Worm (Caenorhabditis elegans) whole organism, young adult: ENCODE data around the gene Y51H4A.1.

ENCODE experiments used
- B0019.2 ChIP-seq: fragments of 200-800 bp; sonication (Bioruptor generic); conservative IDR thresholded peaks from 2 replicates; pipeline ENCODE4 v1.3.6; 2022; ENCODE audit warnings: missing genetic modification reagents, missing genetic modification characterization, missing compliant biosample characterization
- B0336.3 ChIP-seq: fragments of 200-800 bp; sonication (Bioruptor generic); IDR thresholded peaks from 2 replicates; pipeline ENCODE4 v1.3.6; 2022; ENCODE audit warnings: missing genetic modification characterization, missing compliant biosample characterization
- C06A6.2 ChIP-seq: fragments of 200-800 bp; sonication (Bioruptor generic); conservative IDR thresholded peaks from 2 replicates; pipeline ENCODE4 v1.3.6; 2022; ENCODE audit warnings: missing genetic modification characterization, missing compliant biosample characterization
- D2030.7 ChIP-seq: fragments of 200-800 bp; sonication (Bioruptor generic); IDR thresholded peaks from 2 replicates; pipeline ENCODE4 v1.3.6; 2022; ENCODE audit warnings: missing genetic modification reagents, missing genetic modification characterization, missing compliant biosample characterization
- F10E7.11 ChIP-seq: sonication (generic microtip); optimal IDR thresholded peaks from 2 replicates; lab custom pipeline; 2017; ENCODE audit warnings: mild to moderate bottlenecking, missing genetic modification characterization, moderate library complexity, missing compliant biosample characterization
- F37B4.10 ChIP-seq: fragments of 200-800 bp; sonication (Bioruptor generic); IDR thresholded peaks from 2 replicates; pipeline ENCODE4 v1.3.6; 2022; ENCODE audit warnings: missing genetic modification characterization, missing compliant biosample characterization
- F52B5.7 ChIP-seq: sonication (generic microtip); optimal IDR thresholded peaks from 2 replicates; lab custom pipeline; 2016; ENCODE audit warnings: mild to moderate bottlenecking, missing genetic modification characterization, missing compliant biosample characterization
- T07F8.4 ChIP-seq: sonication (generic microtip); optimal IDR thresholded peaks from 2 replicates; lab custom pipeline; 2016; ENCODE audit warnings: mild to moderate bottlenecking, missing genetic modification characterization, moderate library complexity, missing compliant biosample characterization
- T26A5.8 ChIP-seq: sonication (generic microtip); optimal IDR thresholded peaks from 2 replicates; lab custom pipeline; 2016; ENCODE audit warnings: missing genetic modification characterization, missing compliant biosample characterization
- Y53G8AR.9 ChIP-seq: fragments of 200-800 bp; sonication (Bioruptor generic); conservative IDR thresholded peaks from 2 replicates; pipeline ENCODE4 v1.3.6; 2022; ENCODE audit warnings: missing genetic modification reagents, missing genetic modification characterization, missing compliant biosample characterization
- Y79H2A.3 ChIP-seq: fragments of 200-800 bp; sonication (Bioruptor generic); conservative IDR thresholded peaks from 2 replicates; pipeline ENCODE4 v1.3.6; 2022; ENCODE audit warnings: missing genetic modification reagents, missing genetic modification characterization, missing compliant biosample characterization
- attf-3 ChIP-seq: fragments of 200-800 bp; sonication (Bioruptor generic); conservative IDR thresholded peaks from 2 replicates; pipeline ENCODE4 v1.3.6; 2022; ENCODE audit warnings: missing genetic modification reagents, missing genetic modification characterization, missing compliant biosample characterization
- attf-6 ChIP-seq: fragments of 200-800 bp; sonication (Bioruptor generic); IDR thresholded peaks from 2 replicates; pipeline ENCODE4 v1.3.6; 2022; ENCODE audit warnings: missing genetic modification reagents, missing genetic modification characterization, missing compliant biosample characterization
- bed-1 ChIP-seq: fragments of 200-800 bp; sonication (Bioruptor generic); IDR thresholded peaks from 2 replicates; pipeline ENCODE4 v1.3.6; 2022; ENCODE audit warnings: missing genetic modification reagents, missing genetic modification characterization, missing compliant biosample characterization
- bed-2 ChIP-seq: fragments of 200-800 bp; sonication (Bioruptor generic); IDR thresholded peaks from 2 replicates; pipeline ENCODE4 v1.3.6; 2022; ENCODE audit warnings: missing genetic modification reagents, missing genetic modification characterization, missing compliant biosample characterization
- cebp-1 ChIP-seq, 2 experiments: fragments of 200-800 bp in 1 of 2; sonication (Bioruptor generic) in 1 of 2; sonication (generic microtip) in 1 of 2; IDR thresholded peaks in 1 of 2; optimal IDR thresholded peaks in 1 of 2; 2 replicates each; pipeline versions ENCODE4 v1.3.6 to Lab custom; 2017 to 2022; ENCODE audit warnings: missing compliant biosample characterization in 2 of 2, missing genetic modification characterization in 2 of 2, mild to moderate bottlenecking in 1 of 2, missing genetic modification reagents in 1 of 2, moderate library complexity in 1 of 2
- ceh-27 ChIP-seq: fragments of 200-800 bp; sonication (Bioruptor generic); optimal IDR thresholded peaks from 2 replicates; lab custom pipeline; 2018; ENCODE audit warnings: mild to moderate bottlenecking, missing genetic modification characterization, moderate library complexity, missing compliant biosample characterization
- ceh-58 ChIP-seq: fragments of 200-800 bp; sonication (Bioruptor generic); IDR thresholded peaks from 2 replicates; pipeline ENCODE4 v1.3.6; 2022; ENCODE audit warnings: missing genetic modification characterization, missing compliant biosample characterization
- dpl-1 ChIP-seq: fragments of 150-350 bp; optimal IDR thresholded peaks from 2 replicates; lab custom pipeline; 2014; ENCODE audit warnings: missing biosample characterization, missing genetic modification reagents, missing genetic modification characterization
- efl-1 ChIP-seq: fragments of 150-350 bp; optimal IDR thresholded peaks from 2 replicates; lab custom pipeline; 2014; ENCODE audit warnings: missing biosample characterization, missing genetic modification reagents, missing genetic modification characterization
- egrh-3 ChIP-seq: fragments of 200-800 bp; sonication (Bioruptor generic); IDR thresholded peaks from 2 replicates; pipeline ENCODE4 v1.3.6; 2022; ENCODE audit warnings: missing genetic modification reagents, missing genetic modification characterization, missing compliant biosample characterization
- fkh-3 ChIP-seq: sonication (generic microtip); optimal IDR thresholded peaks from 2 replicates; lab custom pipeline; 2016; ENCODE audit warnings: mild to moderate bottlenecking, missing genetic modification characterization, missing compliant biosample characterization
- hlh-26 ChIP-seq: fragments of 200-800 bp; sonication (Bioruptor generic); conservative IDR thresholded peaks from 2 replicates; pipeline ENCODE4 v1.3.6; 2022; ENCODE audit warnings: missing genetic modification reagents, missing genetic modification characterization, missing compliant biosample characterization
- hmg-20 ChIP-seq: fragments of 200-800 bp; sonication (Bioruptor generic); IDR thresholded peaks from 2 replicates; pipeline ENCODE4 v1.3.6; 2022; ENCODE audit warnings: missing genetic modification reagents, missing genetic modification characterization, missing compliant biosample characterization
- hsf-1 ChIP-seq: fragments of 200-800 bp; sonication (Bioruptor generic); IDR thresholded peaks from 2 replicates; pipeline ENCODE4 v1.3.6; 2022; ENCODE audit warnings: missing genetic modification reagents, missing genetic modification characterization, missing compliant biosample characterization
- lsl-1 ChIP-seq: fragments of 200-800 bp; sonication (Bioruptor generic); optimal IDR thresholded peaks from 2 replicates; lab custom pipeline; 2018; ENCODE audit warnings: mild to moderate bottlenecking, missing genetic modification characterization, moderate library complexity, missing compliant biosample characterization
- madf-6 ChIP-seq: fragments of 200-800 bp; sonication (Bioruptor generic); IDR thresholded peaks from 2 replicates; pipeline ENCODE4 v1.3.6; 2022; ENCODE audit warnings: missing genetic modification reagents, missing genetic modification characterization, missing compliant biosample characterization
- mes-4 ChIP-seq: sonication (generic microtip); optimal IDR thresholded peaks from 2 replicates; lab custom pipeline; 2016; ENCODE audit warnings: missing genotype, missing genetic modification characterization, missing compliant biosample characterization
- nfya-2 ChIP-seq: fragments of 200-800 bp; sonication (Bioruptor generic); IDR thresholded peaks from 2 replicates; pipeline ENCODE4 v1.3.6; 2022; ENCODE audit warnings: missing genetic modification reagents, missing genetic modification characterization, missing compliant biosample characterization
- nfyb-1 ChIP-seq: fragments of 200-800 bp; sonication (Bioruptor generic); IDR thresholded peaks from 2 replicates; pipeline ENCODE4 v1.3.6; 2022; ENCODE audit warnings: missing genetic modification reagents, missing genetic modification characterization, missing compliant biosample characterization
- nhr-120 ChIP-seq: fragments of 200-800 bp; sonication (Bioruptor generic); IDR thresholded peaks from 2 replicates; pipeline ENCODE4 v1.3.6; 2022; ENCODE audit warnings: missing genetic modification characterization, missing compliant biosample characterization
- nhr-179 ChIP-seq: sonication (generic microtip); optimal IDR thresholded peaks from 2 replicates; lab custom pipeline; 2016; ENCODE audit warnings: mild to moderate bottlenecking, missing genetic modification characterization, missing compliant biosample characterization
- rec-8 ChIP-seq, 2 experiments: sonication (generic microtip); optimal IDR thresholded peaks; 2 replicates each; lab custom pipeline; 2016; ENCODE audit warnings: mild to moderate bottlenecking in 2 of 2, missing genetic modification characterization in 2 of 2, missing genetic modification reagents in 2 of 2, missing genotype in 2 of 2, missing biosample characterization in 1 of 2, missing compliant biosample characterization in 1 of 2, moderate library complexity in 1 of 2
- sea-2 ChIP-seq: fragments of 200-800 bp; sonication (Bioruptor generic); IDR thresholded peaks from 2 replicates; pipeline ENCODE4 v1.3.6; 2022; ENCODE audit warnings: missing genetic modification characterization, missing compliant biosample characterization
- snpc-1.1 ChIP-seq: sonication (generic microtip); optimal IDR thresholded peaks from 2 replicates; lab custom pipeline; 2017; ENCODE audit warnings: missing genetic modification characterization, mild to moderate bottlenecking, missing compliant biosample characterization, antibody characterized with exemption, moderate library complexity, missing genotype, missing genetic modification reagents; ENCODE audit not compliant: insufficient read depth
- snpc-3.4 ChIP-seq: sonication (generic microtip); optimal IDR thresholded peaks from 2 replicates; lab custom pipeline; 2017; ENCODE audit warnings: missing genetic modification characterization, mild to moderate bottlenecking, missing compliant biosample characterization, antibody characterized with exemption, moderate library complexity, missing genotype, missing genetic modification reagents
- snpc-4 ChIP-seq, 5 experiments: fragments of 150-350 bp in 1 of 5; sonication (generic microtip) in 4 of 5; optimal IDR thresholded peaks; 2 replicates each; lab custom pipeline; 2014 to 2018; ENCODE audit warnings: missing genetic modification characterization in 5 of 5, missing biosample characterization in 3 of 5, antibody characterized with exemption in 2 of 5, mild to moderate bottlenecking in 2 of 5, missing compliant biosample characterization in 2 of 5, missing genotype in 2 of 5, moderate library complexity in 2 of 5, missing genetic modification reagents in 1 of 5
- tbp1 ChIP-seq: fragments of 200-800 bp; sonication (Bioruptor generic); optimal IDR thresholded peaks from 2 replicates; lab custom pipeline; 2018; ENCODE audit warnings: mild to moderate bottlenecking, missing genetic modification characterization, missing compliant biosample characterization
- tbx-9 ChIP-seq: sonication (generic microtip); optimal IDR thresholded peaks from 2 replicates; lab custom pipeline; 2016; ENCODE audit warnings: borderline replicate concordance, missing genetic modification characterization, inconsistent platforms, missing compliant biosample characterization
- unc-130 ChIP-seq: sonication (generic microtip); optimal IDR thresholded peaks from 2 replicates; lab custom pipeline; 2016; ENCODE audit warnings: missing genetic modification reagents, missing genetic modification characterization, missing compliant biosample characterization
- xnd-1 ChIP-seq: sonication (generic microtip); optimal IDR thresholded peaks from 2 replicates; lab custom pipeline; 2016; ENCODE audit warnings: missing genotype, missing genetic modification reagents, missing genetic modification characterization, missing compliant biosample characterization
- ztf-25 ChIP-seq: fragments of 200-800 bp; sonication (Bioruptor generic); IDR thresholded peaks from 2 replicates; pipeline ENCODE4 v1.3.6; 2022; ENCODE audit warnings: missing genetic modification reagents, missing genetic modification characterization, missing compliant biosample characterization
- ztf-28 ChIP-seq: fragments of 200-800 bp; sonication (Bioruptor generic); IDR thresholded peaks from 2 replicates; pipeline ENCODE4 v1.3.6; 2022; ENCODE audit warnings: missing genetic modification reagents, missing genetic modification characterization, missing compliant biosample characterization
- ztf-6 ChIP-seq: fragments of 200-800 bp; sonication (Bioruptor generic); IDR thresholded peaks from 2 replicates; pipeline ENCODE4 v1.3.6; 2022; ENCODE audit warnings: missing genetic modification reagents, missing genetic modification characterization, missing compliant biosample characterization

Y51H4A.1 gene

ce11 chrIV:16503049-16503448, 26.0 kb upstream of the Y51H4A.1 start (continued):
- no peak for TF ChIP-seq rec-8 (tag; optimal IDR thresholded peaks at IDR 0.05; lab: Kevin White, UChicago)
- no peak for TF ChIP-seq mes-4 (tag; lab: Kevin White, UChicago)
- no peak for TF ChIP-seq ztf-25 (GFP tag; lab: Robert Waterston, UW)
- no peak for TF ChIP-seq Y79H2A.3 (GFP tag; lab: Robert Waterston, UW)
- peak; percentile 69 for TF ChIP-seq attf-6 (GFP tag; lab: Robert Waterston, UW)
- no peak for TF ChIP-seq T26A5.8 (tag; lab: Kevin White, UChicago)
- no peak for TF ChIP-seq nhr-179 (tag; lab: Kevin White, UChicago)
- no peak for TF ChIP-seq B0019.2
- peak; percentile 76 for TF ChIP-seq snpc-4 (GFP tag; optimal IDR thresholded peaks at IDR 0.05; lab: Kevin White, UChicago)
- TF ChIP-seq snpc-4 (tag; optimal IDR thresholded peaks at IDR 0.05; lab: Kevin White, UChicago) = peak in 1 of 4 experiments; percentile 49
- TF ChIP-seq Y53G8AR.9 (GFP tag; lab: Robert Waterston, UW) = no peak
- no peak for TF ChIP-seq ceh-58 (GFP tag; lab: Robert Waterston, UW)
- no peak for TF ChIP-seq F52B5.7 (tag; lab: Kevin White, UChicago)
- no peak for TF ChIP-seq efl-1 (GFP tag; lab: Kevin White, UChicago)

- TF ChIP-seq lsl-1 = peak; percentile 86
- TF ChIP-seq tbp1 (GFP tag; lab: Kevin White, UChicago) = peak; percentile 53
- no peak for TF ChIP-seq tbx-9
- peak; percentile 53 for TF ChIP-seq madf-6 (GFP tag; lab: Robert Waterston, UW)
- peak; percentile 52 for TF ChIP-seq D2030.7 (GFP tag; lab: Robert Waterston, UW)
- TF ChIP-seq snpc-4 (GFP tag; optimal IDR thresholded peaks at IDR 0.05; lab: Kevin White, UChicago) = peak; percentile 71
- TF ChIP-seq snpc-4 (tag; optimal IDR thresholded peaks at IDR 0.05; lab: Kevin White, UChicago) = peak in 3 of 4 experiments; percentile 71 to 83 (median 75)
- TF ChIP-seq attf-6 (GFP tag; lab: Robert Waterston, UW) = peak; percentile 89
- no peak for TF ChIP-seq nfyb-1
- TF ChIP-seq snpc-3.4 (tag; lab: Kevin White, UChicago) = no peak
- TF ChIP-seq efl-1 (GFP tag; lab: Kevin White, UChicago) = peak; percentile 53
- TF ChIP-seq ceh-27 (GFP tag; lab: Kevin White, UChicago) = no peak
- TF ChIP-seq Y79H2A.3 (GFP tag; lab: Robert Waterston, UW) = peak; percentile 64; the same call in 1 of the 2 replicates
Measured at ce11 chrIV:16502387-16502786, 25.3 kb upstream of the Y51H4A.1 start.

- TF ChIP-seq nfyb-1 (peak; percentile 56; the same call in 1 of the 2 replicates), fkh-3 (tag; lab: Kevin White, UChicago) (no peak), Y79H2A.3 (GFP tag; lab: Robert Waterston, UW) (no peak), hlh-26 (GFP tag; lab: Robert Waterston, UW) (no peak), egrh-3 (GFP tag; lab: Robert Waterston, UW) (no peak), hmg-20 (GFP tag; lab: Robert Waterston, UW) (no peak), dpl-1 (GFP tag; lab: Kevin White, UChicago) (no peak), nfya-2 (GFP tag; lab: Robert Waterston, UW) (no peak), F37B4.10 (no peak), mes-4 (tag; lab: Kevin White, UChicago) (no peak), xnd-1 (tag; lab: Kevin White, UChicago) (no peak), attf-3 (no peak), unc-130 (GFP tag; lab: Kevin White, UChicago) (no peak), cebp-1 (GFP tag; IDR thresholded peaks at IDR 0.05; lab: Robert Waterston, UW) (no peak), cebp-1 (tag; optimal IDR thresholded peaks at IDR 0.05; lab: Kevin White, UChicago) (peak; percentile 82), nhr-120 (no peak), sea-2 (GFP tag; lab: Robert Waterston, UW) (no peak), ztf-28 (GFP tag; lab: Robert Waterston, UW) (no peak), hsf-1 (GFP tag; lab: Robert Waterston, UW) (no peak), B0336.3 (GFP tag; lab: Robert Waterston, UW) (peak; percentile 70), ztf-6 (GFP tag; lab: Robert Waterston, UW) (no peak), bed-1 (no peak), snpc-1.1 (tag; lab: Kevin White, UChicago) (no peak), T07F8.4 (tag; lab: Kevin White, UChicago) (no peak), C06A6.2 (GFP tag; lab: Robert Waterston, UW) (no peak), F10E7.11 (tag; lab: Kevin White, UChicago) (no peak), bed-2 (GFP tag; lab: Robert Waterston, UW) (no peak)
Measured at ce11 chrIV:16501855-16502254, 24.8 kb upstream of the Y51H4A.1 start.
